Fruit fly (Drosophila melanogaster): Measurements from ENCODE around the gene ttm3.

dm6 chr2L:22105412-22105811, 26.0 kb downstream of the ttm3 start, which contains the start of gene CG15219:
- TF ChIP-seq Eip75B (GFP tag; optimal IDR thresholded peaks at IDR 0.05) (no peak), topi (GFP tag; optimal IDR thresholded peaks at IDR 0.05) (no peak)

All from whole organism, prepupa.